Fruit fly (Drosophila melanogaster) whole organism, embryonic: Measurements from ENCODE around the gene Ugt36D1.

ENCODE experiments used
- Adf1 ChIP-seq: fragments of 200-800 bp; sonication (Bioruptor generic); IDR thresholded peaks from 2 replicates; pipeline ENCODE4 v1.3.6; 2022; ENCODE audit warnings: missing biosample characterization, missing genetic modification characterization
- Atf6 ChIP-seq: fragments of 200-800 bp; sonication (Bioruptor generic); IDR thresholded peaks from 2 replicates; pipeline ENCODE4 v1.3.6; 2022; ENCODE audit warnings: missing biosample characterization, missing genetic modification characterization
- CG10366 ChIP-seq: fragments of 200-800 bp; sonication (Bioruptor generic); IDR thresholded peaks from 2 replicates; pipeline ENCODE4 v1.3.6; 2022; ENCODE audit warnings: missing biosample characterization, missing genetic modification characterization
- CG10565 ChIP-seq: fragments of 200-800 bp; sonication (Bioruptor generic); optimal IDR thresholded peaks from 3 replicates; lab custom pipeline; 2016; ENCODE audit warnings: missing biosample characterization, mild to moderate bottlenecking, missing genetic modification characterization
- CG11085 ChIP-seq: fragments of 200-800 bp; sonication (Bioruptor generic); IDR thresholded peaks from 2 replicates; pipeline ENCODE4 v1.3.6; 2022; ENCODE audit warnings: missing biosample characterization, missing genetic modification characterization
- CG11695 ChIP-seq: fragments of 200-800 bp; sonication (Bioruptor generic); IDR thresholded peaks from 3 replicates; pipeline ENCODE4 v1.3.6; 2022; ENCODE audit warnings: missing biosample characterization, missing genetic modification characterization
- CG11696 ChIP-seq: fragments of 200-800 bp; sonication (Bioruptor generic); IDR thresholded peaks from 2 replicates; pipeline ENCODE4 v1.3.6; 2022; ENCODE audit warnings: missing biosample characterization, missing genetic modification characterization
- CG1233 ChIP-seq: fragments of 200-800 bp; sonication (Bioruptor generic); optimal IDR thresholded peaks from 4 replicates; lab custom pipeline; 2018; ENCODE audit warnings: missing biosample characterization, mild to moderate bottlenecking, missing genetic modification characterization
- CG12769 ChIP-seq: fragments of 200-800 bp; sonication (Bioruptor generic); optimal IDR thresholded peaks from 2 replicates; lab custom pipeline; 2019; ENCODE audit warnings: missing biosample characterization, mild to moderate bottlenecking, missing genetic modification characterization, moderate library complexity
- CG14441 ChIP-seq: fragments of 200-800 bp; sonication (Bioruptor generic); IDR thresholded peaks from 2 replicates; pipeline ENCODE4 v1.3.6; 2022; ENCODE audit warnings: missing biosample characterization, missing genetic modification characterization
- CG14710 ChIP-seq: fragments of 200-800 bp; sonication (Bioruptor generic); optimal IDR thresholded peaks from 3 replicates; lab custom pipeline; 2019; ENCODE audit warnings: missing biosample characterization, mild to moderate bottlenecking, missing genetic modification characterization, moderate library complexity
- CG14965 ChIP-seq: fragments of 200-800 bp; sonication (Bioruptor generic); optimal IDR thresholded peaks from 2 replicates; lab custom pipeline; 2016; ENCODE audit warnings: missing biosample characterization, missing genetic modification characterization, borderline replicate concordance
- CG17385 ChIP-seq: fragments of 200-800 bp; sonication (Bioruptor generic); optimal IDR thresholded peaks from 3 replicates; lab custom pipeline; 2018; ENCODE audit warnings: missing biosample characterization, mild to moderate bottlenecking, missing genetic modification characterization
- CG1832 ChIP-seq: fragments of 200-800 bp; sonication (Bioruptor generic); optimal IDR thresholded peaks from 2 replicates; lab custom pipeline; 2017; ENCODE audit warnings: missing biosample characterization, mild to moderate bottlenecking, missing genetic modification characterization, inconsistent platforms
- CG31224 ChIP-seq: fragments of 200-800 bp; sonication (Bioruptor generic); IDR thresholded peaks from 2 replicates; pipeline ENCODE4 v1.3.6; 2022; ENCODE audit warnings: missing biosample characterization, missing genetic modification characterization
- CG34422 ChIP-seq: fragments of 200-800 bp; sonication (Bioruptor generic); IDR thresholded peaks from 3 replicates; pipeline ENCODE4 v1.3.6; 2022; ENCODE audit warnings: missing biosample characterization, missing genetic modification characterization
- CG5180 ChIP-seq: fragments of 200-800 bp; sonication (Bioruptor generic); optimal IDR thresholded peaks from 3 replicates; lab custom pipeline; 2017; ENCODE audit warnings: missing biosample characterization, missing genetic modification characterization, mild to moderate bottlenecking, moderate library complexity, missing genetic modification reagents
- CG6272 ChIP-seq: fragments of 200-800 bp; sonication (Bioruptor generic); IDR thresholded peaks from 2 replicates; pipeline ENCODE4 v1.3.6; 2022; ENCODE audit warnings: missing biosample characterization, missing genetic modification characterization
- CG6683 ChIP-seq: fragments of 200-800 bp; sonication (Bioruptor generic); optimal IDR thresholded peaks from 2 replicates; lab custom pipeline; 2017; ENCODE audit warnings: missing biosample characterization, mild to moderate bottlenecking, missing genetic modification characterization, missing genetic modification reagents
- CG8388 ChIP-seq: fragments of 200-800 bp; sonication (Bioruptor generic); optimal IDR thresholded peaks from 2 replicates; lab custom pipeline; 2019; ENCODE audit warnings: missing biosample characterization, mild to moderate bottlenecking, missing genetic modification characterization, moderate library complexity
- CG8924 ChIP-seq: fragments of 200-800 bp; optimal IDR thresholded peaks from 3 replicates; lab custom pipeline; 2019; ENCODE audit warnings: missing biosample characterization, mild to moderate bottlenecking, missing genetic modification characterization, moderate library complexity
- CG9609 ChIP-seq: fragments of 200-800 bp; sonication (Bioruptor generic); optimal IDR thresholded peaks from 3 replicates; lab custom pipeline; 2016; ENCODE audit warnings: missing biosample characterization, missing genetic modification characterization
- CG9876 ChIP-seq: fragments of 200-800 bp; sonication (Bioruptor generic); optimal IDR thresholded peaks from 2 replicates; lab custom pipeline; 2016; ENCODE audit warnings: missing biosample characterization, missing genetic modification characterization
- Dbx ChIP-seq: fragments of 200-800 bp; sonication (Bioruptor generic); IDR thresholded peaks from 3 replicates; pipeline ENCODE4 v1.3.6; 2022; ENCODE audit warnings: missing biosample characterization, missing genetic modification characterization
- Dip3 ChIP-seq: fragments of 200-800 bp; sonication (Bioruptor generic); optimal IDR thresholded peaks from 3 replicates; lab custom pipeline; 2016; ENCODE audit warnings: missing biosample characterization, missing genetic modification characterization
- Eip74EF ChIP-seq, 2 experiments: fragments of 200-800 bp in 1 of 2; fragments of >200 bp in 1 of 2; sonication (Bioruptor generic) in 1 of 2; optimal IDR thresholded peaks; 2 replicates each; lab custom pipeline; 2017 to 2019; ENCODE audit warnings: missing biosample characterization in 2 of 2, missing genetic modification characterization in 2 of 2, mild to moderate bottlenecking in 1 of 2, moderate library complexity in 1 of 2
- Ets97D ChIP-seq: fragments of 200-800 bp; sonication (Bioruptor generic); optimal IDR thresholded peaks from 3 replicates; lab custom pipeline; 2016; ENCODE audit warnings: missing biosample characterization, missing genetic modification characterization
- Gsc ChIP-seq: fragments of 200-800 bp; sonication (Bioruptor generic); IDR thresholded peaks from 2 replicates; pipeline ENCODE4 v1.3.6; 2022; ENCODE audit warnings: missing biosample characterization, missing genetic modification characterization
- HLH54F ChIP-seq: fragments of 200-800 bp; sonication (Bioruptor generic); optimal IDR thresholded peaks from 3 replicates; lab custom pipeline; 2016; ENCODE audit warnings: missing biosample characterization, missing genetic modification characterization
- Hand ChIP-seq: fragments of 200-800 bp; sonication (Bioruptor generic); optimal IDR thresholded peaks from 2 replicates; lab custom pipeline; 2017; ENCODE audit warnings: mild to moderate bottlenecking, missing biosample characterization, missing genetic modification reagents, missing genetic modification characterization
- Hey ChIP-seq: fragments of 200-800 bp; sonication (Bioruptor generic); optimal IDR thresholded peaks from 3 replicates; lab custom pipeline; 2018; ENCODE audit warnings: missing biosample characterization, mild to moderate bottlenecking, missing genetic modification characterization
- HmgD ChIP-seq: fragments of 200-800 bp; sonication (Bioruptor generic); optimal IDR thresholded peaks from 3 replicates; lab custom pipeline; 2016; ENCODE audit warnings: missing biosample characterization, missing genetic modification characterization
- Kr ChIP-seq: fragments of 200-800 bp; sonication (Bioruptor generic); optimal IDR thresholded peaks from 2 replicates; lab custom pipeline; 2017; ENCODE audit warnings: missing biosample characterization, mild to moderate bottlenecking, missing genetic modification characterization
- Mad ChIP-seq: fragments of 200-800 bp; sonication (Bioruptor generic); optimal IDR thresholded peaks from 2 replicates; lab custom pipeline; 2016; ENCODE audit warnings: missing biosample characterization, missing genetic modification characterization
- Meics ChIP-seq: fragments of 200-800 bp; sonication (Bioruptor generic); optimal IDR thresholded peaks from 2 replicates; lab custom pipeline; 2017; ENCODE audit warnings: missing biosample characterization, mild to moderate bottlenecking, missing genetic modification characterization
- Sox100B ChIP-seq: fragments of 200-800 bp; sonication (Bioruptor generic); optimal IDR thresholded peaks from 3 replicates; lab custom pipeline; 2018; ENCODE audit warnings: missing biosample characterization, mild to moderate bottlenecking, missing genetic modification characterization
- TFAM ChIP-seq: fragments of 200-800 bp; sonication (Bioruptor generic); optimal IDR thresholded peaks from 2 replicates; lab custom pipeline; 2017; ENCODE audit warnings: missing biosample characterization, missing genetic modification characterization, inconsistent platforms
- ci ChIP-seq: fragments of 200-800 bp; sonication (Bioruptor generic); IDR thresholded peaks from 3 replicates; pipeline ENCODE4 v1.3.6; 2022; ENCODE audit warnings: missing biosample characterization, missing genetic modification characterization
- ems ChIP-seq: fragments of 200-800 bp; sonication (Bioruptor generic); optimal IDR thresholded peaks from 3 replicates; lab custom pipeline; 2016; ENCODE audit warnings: missing biosample characterization, missing genetic modification characterization
- gcm2 ChIP-seq: fragments of 200-800 bp; sonication (Bioruptor generic); optimal IDR thresholded peaks from 2 replicates; lab custom pipeline; 2016; ENCODE audit warnings: missing biosample characterization, missing genetic modification characterization
- hbn ChIP-seq: fragments of 200-800 bp; sonication (Bioruptor generic); IDR thresholded peaks from 2 replicates; pipeline ENCODE4 v1.3.6; 2022; ENCODE audit warnings: missing biosample characterization, missing genetic modification characterization; ENCODE audit not compliant: partially characterized antibody
- ind ChIP-seq: fragments of 200-800 bp; sonication (Bioruptor generic); optimal IDR thresholded peaks from 3 replicates; lab custom pipeline; 2016; ENCODE audit warnings: missing biosample characterization, missing genetic modification characterization
- knrl ChIP-seq: fragments of 200-800 bp; sonication (Bioruptor generic); IDR thresholded peaks from 3 replicates; pipeline ENCODE4 v1.3.6; 2022; ENCODE audit warnings: missing biosample characterization, missing genetic modification characterization; ENCODE audit not compliant: partially characterized antibody
- pan ChIP-seq, 4 experiments: fragments of >200 bp in 3 of 4; fragments of 200-800 bp in 1 of 4; sonication (Bioruptor generic) in 1 of 4; optimal IDR thresholded peaks in 3 of 4; IDR thresholded peaks in 1 of 4; 2 replicates each; pipeline versions ENCODE4 v1.3.6 to Lab custom; 2017 to 2022; ENCODE audit warnings: missing biosample characterization in 2 of 4, missing genetic modification characterization in 2 of 4, mixed read lengths in 1 of 4
- schlank ChIP-seq: fragments of 200-800 bp; sonication (Bioruptor generic); optimal IDR thresholded peaks from 2 replicates; lab custom pipeline; 2018; ENCODE audit warnings: missing biosample characterization, mild to moderate bottlenecking, missing genetic modification characterization
- seq ChIP-seq: fragments of 200-800 bp; sonication (Bioruptor generic); IDR thresholded peaks from 2 replicates; pipeline ENCODE4 v1.3.6; 2022; ENCODE audit warnings: missing biosample characterization, missing genetic modification characterization
- slbo ChIP-seq: fragments of 200-800 bp; sonication (Bioruptor generic); IDR thresholded peaks from 2 replicates; pipeline ENCODE4 v1.3.6; 2022; ENCODE audit warnings: missing biosample characterization, missing genetic modification characterization
- sr ChIP-seq: fragments of 200-800 bp; sonication (Bioruptor generic); IDR thresholded peaks from 3 replicates; pipeline ENCODE4 v1.3.6; 2022; ENCODE audit warnings: missing biosample characterization, missing genetic modification characterization
- tll ChIP-seq, 2 experiments: fragments of 200-800 bp in 1 of 2; fragments of >200 bp in 1 of 2; sonication (Bioruptor generic) in 1 of 2; optimal IDR thresholded peaks; 2 replicates each; lab custom pipeline; 2017 to 2019; ENCODE audit warnings: missing biosample characterization in 2 of 2, missing genetic modification characterization in 2 of 2, mild to moderate bottlenecking in 1 of 2, moderate library complexity in 1 of 2
- zfh1 ChIP-seq: fragments of 200-800 bp; sonication (Bioruptor generic); IDR thresholded peaks from 3 replicates; pipeline ENCODE4 v1.3.6; 2022; ENCODE audit warnings: missing biosample characterization, missing genetic modification characterization

The Ugt36D1 gene

DNA sequence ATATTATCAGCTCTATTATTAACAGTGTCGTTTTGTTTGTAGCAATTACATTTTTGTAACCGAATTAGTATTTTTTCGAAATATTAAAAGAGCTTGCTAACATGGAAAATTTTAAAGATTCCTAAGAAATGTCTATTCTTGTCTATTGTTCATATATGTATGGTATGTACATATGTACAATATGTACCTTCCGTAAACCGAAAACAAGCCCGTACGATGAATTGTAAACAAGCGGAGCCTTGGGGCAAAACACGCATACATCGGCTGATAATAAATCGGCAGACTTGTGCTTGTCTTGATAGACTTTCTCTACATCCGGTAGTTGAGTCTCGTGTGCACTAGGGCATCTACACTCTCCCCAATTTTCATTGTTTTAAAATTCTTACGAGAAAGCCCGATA is 543 bp upstream of the Ugt36D1 start (continued):
- no peak for TF ChIP-seq seq (GFP tag; lab: Robert Waterston, UW)
- no peak for TF ChIP-seq CG10366
- no peak for TF ChIP-seq tll (GFP tag; optimal IDR thresholded peaks at IDR 0.05; lab: Kevin White, UChicago)
- TF ChIP-seq Kr (GFP tag; lab: Kevin White, UChicago) = no peak
- TF ChIP-seq CG14441 = no peak; the same call in 1 of the 2 replicates
- no peak for TF ChIP-seq CG11696 (GFP tag; lab: Robert Waterston, UW)
- no peak for TF ChIP-seq knrl (GFP tag; lab: Robert Waterston, UW)
- no peak for TF ChIP-seq HmgD
- peak; percentile 11 for TF ChIP-seq CG8388 (GFP tag; lab: Kevin White, UChicago)
- TF ChIP-seq Dbx (GFP tag; lab: Robert Waterston, UW) = no peak
- TF ChIP-seq CG31224 = 0 out of 2 replicates have a peak, but pooled peaks have one; percentile 14
- TF ChIP-seq slbo (GFP tag; lab: Robert Waterston, UW) = no peak
- TF ChIP-seq HLH54F (GFP tag; lab: Kevin White, UChicago) = no peak
- TF ChIP-seq CG6272 (GFP tag; lab: Robert Waterston, UW) = no peak
- no peak for TF ChIP-seq schlank (tag; lab: Kevin White, UChicago)
- peak; percentile 12 for TF ChIP-seq Hey (tag; lab: Kevin White, UChicago)
- peak; percentile 48; the same call in 1 of the 3 replicates for TF ChIP-seq CG11695 (GFP tag; lab: Robert Waterston, UW)
- TF ChIP-seq pan (optimal IDR thresholded peaks at IDR 0.05; lab: Kevin White, UChicago) = no peak
- TF ChIP-seq pan (GFP tag; optimal IDR thresholded peaks at IDR 0.05 in 1 of 2, IDR thresholded peaks at IDR 0.05 in 1 of 2) = peak in 1 of 2 experiments; percentile 35
- no peak for TF ChIP-seq CG1832 (GFP tag; lab: Kevin White, UChicago)
- no peak for TF ChIP-seq CG9876 (GFP tag; lab: Kevin White, UChicago)
- TF ChIP-seq CG17385 = peak; percentile 22
- no peak for TF ChIP-seq sr
- TF ChIP-seq CG14710 = peak; percentile 36
- no peak for TF ChIP-seq CG9609 (GFP tag; lab: Kevin White, UChicago)
- peak; percentile 55 for TF ChIP-seq Sox100B
- no peak for TF ChIP-seq TFAM (GFP tag; lab: Kevin White, UChicago)
- TF ChIP-seq Adf1 (GFP tag; lab: Robert Waterston, UW) = no peak
- TF ChIP-seq CG14965 = no peak
- TF ChIP-seq Eip74EF (GFP tag; optimal IDR thresholded peaks at IDR 0.05; lab: Kevin White, UChicago) = peak in 1 of 2 experiments; percentile 27
- TF ChIP-seq CG8924 (tag; lab: Kevin White, UChicago) = peak; percentile 8
- no peak for TF ChIP-seq CG10565
- TF ChIP-seq CG1233 = peak; percentile 73
- TF ChIP-seq zfh1 = peak; percentile 72; the same call in 2 of the 3 replicates
- TF ChIP-seq CG6683 (GFP tag; lab: Kevin White, UChicago) = peak; percentile 26
- TF ChIP-seq Mad (GFP tag; lab: Kevin White, UChicago) = no peak
- TF ChIP-seq Hand = no peak
- TF ChIP-seq Ets97D (GFP tag; lab: Kevin White, UChicago) = no peak
- TF ChIP-seq CG12769 (tag; lab: Kevin White, UChicago) = no peak
- TF ChIP-seq gcm2 (GFP tag; lab: Kevin White, UChicago) = no peak
- TF ChIP-seq ems = no peak
- TF ChIP-seq ind (GFP tag; lab: Kevin White, UChicago) = no peak
- peak; percentile 23 for TF ChIP-seq Meics (GFP tag; lab: Kevin White, UChicago)
- peak; percentile 67; the same call in 1 of the 3 replicates for TF ChIP-seq ci (GFP tag; lab: Robert Waterston, UW)
- TF ChIP-seq Atf6 (GFP tag; lab: Robert Waterston, UW) = peak; percentile 69
- no peak for TF ChIP-seq CG34422 (GFP tag; lab: Robert Waterston, UW)
- TF ChIP-seq Dip3 (GFP tag; lab: Kevin White, UChicago) = no peak
- no peak for TF ChIP-seq CG11085 (GFP tag; lab: Robert Waterston, UW)
- TF ChIP-seq Gsc (GFP tag; lab: Robert Waterston, UW) = no peak
- TF ChIP-seq CG5180 = peak; percentile 34
- no peak for TF ChIP-seq hbn (GFP tag; lab: Robert Waterston, UW)
